Worm (Caenorhabditis elegans) whole organism, late embryonic: Measurements from ENCODE around the gene srx-125.
A peak's percentile ranks its signal among the peaks of the same experiment; 100 is the strongest.

Experiments used
- C08G9.2 ChIP-seq: sonication (generic microtip); optimal IDR thresholded peaks from 2 replicates; lab custom pipeline; 2016; ENCODE audit warnings: mild to moderate bottlenecking, missing genetic modification characterization, moderate library complexity, missing compliant biosample characterization
- C38D4.7 ChIP-seq: fragments of 200-800 bp; sonication (Bioruptor generic); optimal IDR thresholded peaks from 2 replicates; lab custom pipeline; 2018; ENCODE audit warnings: mild to moderate bottlenecking, missing genetic modification characterization, moderate library complexity, missing compliant biosample characterization
- T23F11.4 ChIP-seq: fragments of 200-800 bp; sonication (Bioruptor generic); optimal IDR thresholded peaks from 2 replicates; lab custom pipeline; 2018; ENCODE audit warnings: mild to moderate bottlenecking, missing genetic modification characterization, missing compliant biosample characterization
- Y22D7AL.16 ChIP-seq: sonication (generic microtip); optimal IDR thresholded peaks from 2 replicates; lab custom pipeline; 2016; ENCODE audit warnings: missing genetic modification characterization, missing compliant biosample characterization
- ama-1 ChIP-seq: fragments of 150-350 bp; optimal IDR thresholded peaks from 2 replicates; lab custom pipeline; 2014
- ceh-18 ChIP-seq: sonication (generic microtip); optimal IDR thresholded peaks from 2 replicates; lab custom pipeline; 2016; ENCODE audit warnings: missing genetic modification characterization, missing compliant biosample characterization
- ceh-19 ChIP-seq: fragments of 200-800 bp; sonication (Bioruptor generic); optimal IDR thresholded peaks from 2 replicates; lab custom pipeline; 2018; ENCODE audit warnings: mild to moderate bottlenecking, missing genetic modification characterization, missing compliant biosample characterization
- ceh-2 ChIP-seq: sonication (generic microtip); optimal IDR thresholded peaks from 2 replicates; lab custom pipeline; 2016; ENCODE audit warnings: missing genotype, missing genetic modification characterization, missing compliant biosample characterization
- ceh-22 ChIP-seq: sonication (generic microtip); optimal IDR thresholded peaks from 2 replicates; lab custom pipeline; 2017; ENCODE audit warnings: missing biosample characterization, missing genetic modification characterization
- ceh-31 ChIP-seq: sonication (generic microtip); optimal IDR thresholded peaks from 2 replicates; lab custom pipeline; 2016; ENCODE audit warnings: missing genetic modification characterization, missing compliant biosample characterization
- ceh-45 ChIP-seq: fragments of 200-800 bp; sonication (Bioruptor generic); IDR thresholded peaks from 2 replicates; pipeline ENCODE4 v1.3.6; 2022; ENCODE audit warnings: missing genetic modification reagents, missing genetic modification characterization, missing compliant biosample characterization
- ceh-48 ChIP-seq: sonication (generic microtip); optimal IDR thresholded peaks from 2 replicates; lab custom pipeline; 2016; ENCODE audit warnings: missing genetic modification characterization, inconsistent platforms, missing compliant biosample characterization
- ceh-9 ChIP-seq: sonication (generic microtip); optimal IDR thresholded peaks from 2 replicates; lab custom pipeline; 2016; ENCODE audit warnings: mild to moderate bottlenecking, missing genetic modification characterization, inconsistent platforms, missing compliant biosample characterization
- dmd-4 ChIP-seq: sonication (generic microtip); optimal IDR thresholded peaks from 2 replicates; lab custom pipeline; 2016; ENCODE audit warnings: borderline replicate concordance, missing genetic modification characterization, missing compliant biosample characterization
- dve-1 ChIP-seq: sonication (generic microtip); optimal IDR thresholded peaks from 2 replicates; lab custom pipeline; 2017; ENCODE audit warnings: antibody characterized with exemption, mild to moderate bottlenecking, missing genetic modification characterization, missing compliant biosample characterization
- elt-2 ChIP-seq: sonication (generic microtip); optimal IDR thresholded peaks from 2 replicates; lab custom pipeline; 2016; ENCODE audit warnings: missing genetic modification reagents, missing genetic modification characterization, missing compliant biosample characterization
- ets-4 ChIP-seq: sonication (generic microtip); optimal IDR thresholded peaks from 2 replicates; lab custom pipeline; 2016; ENCODE audit warnings: missing genetic modification characterization, missing compliant biosample characterization
- fax-1 ChIP-seq: sonication (generic microtip); optimal IDR thresholded peaks from 2 replicates; lab custom pipeline; 2016; ENCODE audit warnings: missing genotype, missing genetic modification characterization, missing compliant biosample characterization
- fkh-10 ChIP-seq: fragments of 150-350 bp; optimal IDR thresholded peaks from 2 replicates; lab custom pipeline; 2014; ENCODE audit warnings: missing biosample characterization, missing genetic modification reagents, missing genetic modification characterization
- fkh-6 ChIP-seq: sonication (generic microtip); optimal IDR thresholded peaks from 2 replicates; lab custom pipeline; 2016; ENCODE audit warnings: missing genetic modification characterization, missing compliant biosample characterization
- hlh-30 ChIP-seq: sonication (generic microtip); optimal IDR thresholded peaks from 2 replicates; lab custom pipeline; 2017; ENCODE audit warnings: antibody characterized with exemption, missing genetic modification characterization, missing compliant biosample characterization; ENCODE audit not compliant: insufficient read depth
- hlh-8 ChIP-seq: sonication (generic microtip); optimal IDR thresholded peaks from 2 replicates; lab custom pipeline; 2016; ENCODE audit warnings: missing genotype, missing genetic modification characterization, missing compliant biosample characterization
- lim-6 ChIP-seq: sonication (generic microtip); optimal IDR thresholded peaks from 2 replicates; lab custom pipeline; 2016; ENCODE audit warnings: missing genetic modification characterization, missing compliant biosample characterization
- mec-3 ChIP-seq: sonication (generic microtip); optimal IDR thresholded peaks from 2 replicates; lab custom pipeline; 2016; ENCODE audit warnings: borderline replicate concordance, missing genetic modification characterization, missing compliant biosample characterization
- nhr-232 ChIP-seq: sonication (generic microtip); optimal IDR thresholded peaks from 2 replicates; lab custom pipeline; 2016; ENCODE audit warnings: missing genetic modification characterization, missing compliant biosample characterization
- odd-2 ChIP-seq: sonication (generic microtip); optimal IDR thresholded peaks from 2 replicates; lab custom pipeline; 2017; ENCODE audit warnings: antibody characterized with exemption, mild to moderate bottlenecking, missing genetic modification characterization, missing compliant biosample characterization
- pat-9 ChIP-seq: fragments of 200-800 bp; sonication (Bioruptor generic); optimal IDR thresholded peaks from 2 replicates; lab custom pipeline; 2018; ENCODE audit warnings: mild to moderate bottlenecking, missing genetic modification characterization, moderate library complexity, missing compliant biosample characterization
- pax-1 ChIP-seq: fragments of 150-350 bp; optimal IDR thresholded peaks from 2 replicates; lab custom pipeline; 2014; ENCODE audit warnings: missing biosample characterization, missing genetic modification characterization
- pros-1 ChIP-seq: fragments of 150-350 bp; optimal IDR thresholded peaks from 2 replicates; lab custom pipeline; 2014; ENCODE audit warnings: missing biosample characterization, missing genetic modification reagents, missing genetic modification characterization
- sdc-2 ChIP-seq: sonication (generic microtip); optimal IDR thresholded peaks from 2 replicates; lab custom pipeline; 2016; ENCODE audit warnings: missing genotype, missing genetic modification characterization, missing compliant biosample characterization
- sox-2 ChIP-seq: fragments of 200-800 bp; sonication (Bioruptor generic); IDR thresholded peaks from 2 replicates; pipeline ENCODE4 v1.3.6; 2022; ENCODE audit warnings: missing genetic modification reagents, missing genetic modification characterization, missing compliant biosample characterization
- unc-42 ChIP-seq: sonication (generic microtip); optimal IDR thresholded peaks from 2 replicates; lab custom pipeline; 2016; ENCODE audit warnings: missing genotype, missing genetic modification characterization, missing compliant biosample characterization
- unc-55 ChIP-seq: sonication (generic microtip); optimal IDR thresholded peaks from 2 replicates; lab custom pipeline; 2017; ENCODE audit warnings: missing biosample characterization, missing genetic modification reagents, missing genetic modification characterization
- zip-5 ChIP-seq: sonication (generic microtip); optimal IDR thresholded peaks from 2 replicates; lab custom pipeline; 2016; ENCODE audit warnings: missing genetic modification characterization, missing compliant biosample characterization

srx-125 gene

DNA sequence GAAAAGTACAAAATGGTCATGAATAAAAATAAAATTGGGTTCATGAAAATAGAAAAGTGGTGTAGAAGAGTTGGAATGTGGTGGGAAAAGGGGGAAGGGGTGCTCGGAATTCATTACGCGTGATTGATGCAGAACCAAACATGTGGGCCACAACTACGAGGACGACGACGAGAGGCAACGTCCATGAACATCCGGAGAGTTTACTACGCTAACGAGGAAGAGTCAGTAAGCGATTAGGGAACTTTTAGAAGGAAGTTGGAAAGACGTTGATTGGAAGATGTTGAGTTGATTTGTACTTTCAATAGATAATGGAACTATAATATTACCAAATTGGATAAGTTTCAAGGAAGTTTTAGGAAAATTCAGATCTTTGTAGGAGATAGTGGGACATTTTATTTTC lies 34.5 kb downstream of the srx-125 start:
- TF ChIP-seq unc-55 (GFP tag; lab: Kevin White, UChicago) (no peak), sdc-2 (tag; lab: Kevin White, UChicago) (no peak), ceh-31 (tag; lab: Kevin White, UChicago) (peak; percentile 12), ceh-2 (no peak), unc-42 (tag; lab: Kevin White, UChicago) (peak; percentile 62)

DNA sequence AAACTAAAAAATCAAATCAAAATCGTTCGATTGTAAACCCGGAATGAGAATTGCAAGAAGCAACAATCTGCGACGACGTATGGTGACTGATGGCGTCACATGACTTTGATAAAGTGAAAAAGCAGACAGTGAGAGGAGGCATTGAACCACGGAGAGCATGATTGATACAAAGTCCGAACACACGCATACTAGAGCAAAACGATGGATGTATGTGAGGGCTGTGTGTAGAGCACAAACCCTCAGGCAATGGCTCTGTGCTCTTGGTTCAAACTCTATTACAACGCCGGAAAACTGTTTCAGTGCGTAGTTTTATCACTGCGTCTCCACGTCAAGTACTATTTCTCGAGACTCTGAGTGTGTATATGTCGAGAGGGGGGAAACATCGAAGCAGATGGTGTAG lies 35.4 kb downstream of the srx-125 start:
- no peak for TF ChIP-seq Y22D7AL.16 (tag; lab: Kevin White, UChicago)
- TF ChIP-seq hlh-30: peak; percentile 40
- TF ChIP-seq fkh-6 (tag; lab: Kevin White, UChicago): no peak
- peak; percentile 34 for TF ChIP-seq ceh-18
- TF ChIP-seq unc-55 (GFP tag; lab: Kevin White, UChicago): peak; percentile 83
- TF ChIP-seq mec-3 (tag; lab: Kevin White, UChicago): no peak

DNA sequence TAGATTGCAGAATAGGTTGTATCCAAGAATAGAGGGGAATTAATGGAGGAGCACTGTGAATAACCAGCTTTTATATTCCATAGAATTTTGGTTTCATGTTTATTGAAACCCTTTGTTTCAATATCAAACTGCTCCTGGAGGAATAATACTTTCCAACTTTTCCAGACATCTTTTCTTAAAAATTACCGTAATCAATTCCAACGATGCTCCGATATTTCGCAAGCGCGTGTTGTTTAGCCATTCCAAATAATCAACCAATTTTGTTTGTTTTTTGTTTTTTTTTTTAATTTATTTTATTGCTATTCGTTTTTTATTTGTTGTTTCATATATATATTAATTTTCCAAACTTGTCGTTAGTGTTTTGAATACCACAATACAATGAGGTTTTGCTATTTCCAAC lies 38.9 kb downstream of the srx-125 start, which contains the start of gene cutl-1:
cutl-1 (minus strand) TSS at position 83 of the 400 bp plus-strand sequence.
- TF ChIP-seq zip-5 (tag; lab: Kevin White, UChicago) (no peak), dve-1 (tag; lab: Kevin White, UChicago) (no peak), pros-1 (tag; lab: Kevin White, UChicago) (no peak), lim-6 (no peak), T23F11.4 (GFP tag; lab: Kevin White, UChicago) (no peak)
- TF ChIP-seq, all 69 proteins: peak for 0

DNA sequence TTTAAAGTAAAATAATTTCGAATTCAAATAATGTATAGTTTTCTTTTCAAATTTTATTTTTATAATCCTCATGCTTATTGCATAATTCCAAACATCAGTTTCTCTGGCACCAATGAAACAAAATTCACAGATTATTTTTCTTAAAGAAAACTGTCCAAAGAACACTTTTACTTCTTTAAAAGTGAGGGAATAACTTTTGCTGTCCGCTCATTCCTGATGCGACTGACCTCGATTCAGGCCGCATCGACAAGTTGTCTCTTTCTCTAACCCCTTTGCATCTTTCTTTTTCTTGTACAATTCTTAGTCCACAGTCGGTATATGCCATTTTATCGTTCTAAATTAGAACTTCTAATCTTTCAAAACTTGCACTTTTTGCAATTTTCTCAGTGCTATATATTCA lies 39.4 kb downstream of the srx-125 start, which contains the start of gene F53F1.2:
F53F1.2 (plus strand) TSS at position 306 of the 400 bp plus-strand sequence.
- TF ChIP-seq fkh-6 (tag; lab: Kevin White, UChicago): no peak
- TF ChIP-seq ceh-2: no peak
- TF ChIP-seq unc-55 (GFP tag; lab: Kevin White, UChicago): no peak
- TF ChIP-seq sdc-2 (tag; lab: Kevin White, UChicago): no peak
- TF ChIP-seq pros-1 (tag; lab: Kevin White, UChicago): no peak
- TF ChIP-seq ceh-48: no peak
- TF ChIP-seq nhr-232 (tag; lab: Kevin White, UChicago): no peak
- no peak for TF ChIP-seq lim-6
- no peak for TF ChIP-seq ama-1 (lab: Kevin White, UChicago)
- no peak for TF ChIP-seq fkh-10 (GFP tag; lab: Kevin White, UChicago)
- TF ChIP-seq C08G9.2: no peak
- no peak for TF ChIP-seq ceh-19 (GFP tag; lab: Kevin White, UChicago)
- TF ChIP-seq hlh-30: no peak
- TF ChIP-seq elt-2 (tag; lab: Kevin White, UChicago): no peak
- no peak for TF ChIP-seq pax-1 (tag; lab: Kevin White, UChicago)
- no peak for TF ChIP-seq unc-42 (tag; lab: Kevin White, UChicago)
- TF ChIP-seq fax-1 (tag; lab: Kevin White, UChicago): no peak
- TF ChIP-seq odd-2: no peak

DNA sequence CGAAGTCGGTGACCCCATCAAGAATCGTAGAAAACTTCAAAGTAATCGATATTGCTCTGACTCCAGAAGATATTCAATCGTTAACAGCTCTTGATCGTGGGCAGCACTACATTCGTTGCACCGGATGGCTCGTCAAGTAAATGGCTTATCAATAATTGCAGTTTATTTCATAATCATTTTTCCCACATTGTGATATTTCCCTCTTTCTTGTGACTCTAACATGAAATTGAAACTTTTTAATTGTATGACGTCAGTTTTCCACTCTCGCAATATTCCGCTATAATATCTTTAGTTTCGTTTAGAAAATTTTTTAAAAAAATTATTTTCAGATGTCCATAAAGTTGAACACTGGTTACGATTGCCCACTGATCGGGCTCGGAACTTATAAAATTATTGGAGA lies 40.8 kb downstream of the srx-125 start, which contains the start of gene F53F1.3:
F53F1.3 (plus strand) TSS at position 330 of the 400 bp plus-strand sequence.
- TF ChIP-seq ets-4 (tag; lab: Kevin White, UChicago) (no peak), ceh-31 (tag; lab: Kevin White, UChicago) (no peak), unc-55 (GFP tag; lab: Kevin White, UChicago) (no peak), pat-9 (tag; lab: Kevin White, UChicago) (no peak), ceh-45 (GFP tag; lab: Robert Waterston, UW) (no peak), dve-1 (tag; lab: Kevin White, UChicago) (no peak), pax-1 (tag; lab: Kevin White, UChicago) (no peak), fax-1 (tag; lab: Kevin White, UChicago) (no peak), odd-2 (no peak), ceh-9 (tag; lab: Kevin White, UChicago) (no peak), C38D4.7 (GFP tag; lab: Kevin White, UChicago) (no peak), sox-2 (no peak), dmd-4 (tag; lab: Kevin White, UChicago) (no peak), ceh-22 (no peak), hlh-8 (tag; lab: Kevin White, UChicago) (no peak)
